Fruit fly (Drosophila melanogaster): ENCODE results near the gene CG3529.

DNA sequence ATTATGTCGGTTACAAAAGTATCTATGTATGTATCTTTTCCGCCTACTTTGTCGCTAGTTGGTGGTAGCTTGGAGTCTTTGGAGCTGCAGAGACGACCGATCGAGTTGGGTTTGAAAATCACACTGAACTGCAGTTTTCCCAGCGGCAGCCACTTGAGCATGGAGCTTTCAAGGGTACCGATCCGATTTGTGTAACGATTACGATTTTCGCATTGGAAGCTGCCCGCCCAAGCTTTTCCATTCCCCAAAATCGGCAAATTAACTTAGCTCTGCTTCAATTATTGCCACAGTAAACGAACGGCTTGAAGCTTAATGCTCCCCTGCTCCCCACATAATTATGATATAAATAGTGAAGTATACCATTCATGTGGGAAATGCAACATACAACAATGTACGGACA, 42.5 kb downstream of the CG3529 start, which contains the start of gene CG32036:
- TF ChIP-seq CG8478 (optimal IDR thresholded peaks at IDR 0.05) (no peak), CTCF (optimal IDR thresholded peaks at IDR 0.05) (no peak)

All from S2 (cell line).